Fruit fly (Drosophila melanogaster): ENCODE results near the gene CG1090.

Gene CG1090

DNA sequence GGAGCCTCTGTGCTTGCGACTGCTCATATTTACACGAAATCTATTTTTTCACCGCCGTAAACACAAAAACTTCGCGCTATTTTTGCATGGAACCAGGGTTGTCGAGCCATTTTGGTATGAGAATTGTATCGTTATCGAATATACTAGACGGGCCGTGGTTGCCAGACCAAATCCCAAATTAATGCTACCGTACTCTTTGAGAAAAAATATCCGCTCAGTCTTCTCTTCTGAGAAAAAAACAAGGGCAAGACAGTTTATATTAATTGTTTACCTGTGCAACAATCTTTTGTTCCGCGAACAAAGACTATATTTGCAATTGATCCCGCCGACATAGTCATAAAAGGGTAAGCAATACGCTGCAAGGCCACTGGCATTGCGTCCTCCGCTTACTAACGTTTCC, 22.1 kb upstream of the CG1090 start, which contains the start of the genes Skp2 and CG1103 (continued):
- no peak for TF ChIP-seq CG8089 (GFP tag; optimal IDR thresholded peaks at IDR 0.05)
- TF ChIP-seq CG10431 (GFP tag; optimal IDR thresholded peaks at IDR 0.05) = peak; percentile 73
- TF ChIP-seq CG3726 (GFP tag; IDR thresholded peaks at IDR 0.05) = no peak
- TF ChIP-seq ems (GFP tag; optimal IDR thresholded peaks at IDR 0.05) = no peak
- peak; percentile 16 for TF ChIP-seq dm (GFP tag; optimal IDR thresholded peaks at IDR 0.05)
- no peak for TF ChIP-seq cas (GFP tag; IDR thresholded peaks at IDR 0.05)
- no peak for TF ChIP-seq Nf-YA (GFP tag; IDR thresholded peaks at IDR 0.05)
- TF ChIP-seq CG11696 (GFP tag; IDR thresholded peaks at IDR 0.05) = no peak
- peak; percentile 76 for TF ChIP-seq Med (GFP tag)
- no peak for TF ChIP-seq TFAM (GFP tag; optimal IDR thresholded peaks at IDR 0.05)
- TF ChIP-seq ab (GFP tag; optimal IDR thresholded peaks at IDR 0.05) = no peak
- no peak for TF ChIP-seq Hmr (GFP tag; optimal IDR thresholded peaks at IDR 0.05)
- TF ChIP-seq CG14667 (GFP tag; IDR thresholded peaks at IDR 0.05) = no peak
- no peak for TF ChIP-seq lola (GFP tag; optimal IDR thresholded peaks at IDR 0.05)
- no peak for TF ChIP-seq ash1 (GFP tag; optimal IDR thresholded peaks at IDR 0.05)
- no peak for TF ChIP-seq CG3407 (GFP tag; optimal IDR thresholded peaks at IDR 0.05)
- peak; percentile 55; the same call in 2 of the 3 replicates for TF ChIP-seq CG11560 (tag; IDR thresholded peaks at IDR 0.05)
- peak; percentile 11 for TF ChIP-seq CG1233 (GFP tag; optimal IDR thresholded peaks at IDR 0.05)
- TF ChIP-seq CG13894 (tag; optimal IDR thresholded peaks at IDR 0.05) = no peak
- TF ChIP-seq CG17829 (tag; optimal IDR thresholded peaks at IDR 0.05) = peak; percentile 26
- TF ChIP-seq esg (GFP tag; conservative IDR thresholded peaks at IDR 0.05) = no peak
- TF ChIP-seq CG1603 (tag; optimal IDR thresholded peaks at IDR 0.05) = peak; percentile 74
- no peak for TF ChIP-seq ac (GFP tag; optimal IDR thresholded peaks at IDR 0.05)
- no peak for TF ChIP-seq tin (GFP tag; optimal IDR thresholded peaks at IDR 0.05)
- no peak for TF ChIP-seq zf30C (GFP tag; optimal IDR thresholded peaks at IDR 0.05)
- peak in 1 of 2 experiments; percentile 20 for TF ChIP-seq Pdp1 (GFP tag; optimal IDR thresholded peaks at IDR 0.05)
- TF ChIP-seq CG2116 (GFP tag; optimal IDR thresholded peaks at IDR 0.05) = peak; percentile 60
- peak; percentile 65 for TF ChIP-seq CG15514 (GFP tag; optimal IDR thresholded peaks at IDR 0.05)
- no peak for TF ChIP-seq CG3838 (GFP tag; optimal IDR thresholded peaks at IDR 0.05)
- TF ChIP-seq sug (tag; optimal IDR thresholded peaks at IDR 0.05) = no peak
- no peak for TF ChIP-seq Antp (GFP tag; optimal IDR thresholded peaks at IDR 0.05)
- TF ChIP-seq HLH3B (GFP tag; IDR thresholded peaks at IDR 0.05) = no peak
- no peak for TF ChIP-seq CG1647 (GFP tag; optimal IDR thresholded peaks at IDR 0.05)
- TF ChIP-seq CG13624 (GFP tag; optimal IDR thresholded peaks at IDR 0.05) = peak; percentile 9
- no peak for TF ChIP-seq stc (GFP tag; IDR thresholded peaks at IDR 0.05)
- no peak for TF ChIP-seq CG4404 (GFP tag; IDR thresholded peaks at IDR 0.05)
- TF ChIP-seq Mrtf (GFP tag; IDR thresholded peaks at IDR 0.05) = no peak
- 0 out of 3 replicates have a peak, but pooled peaks have one; percentile 46 for TF ChIP-seq mld (GFP tag; IDR thresholded peaks at IDR 0.05; ENCODE audit: partially characterized antibody)
- no peak for TF ChIP-seq Abd-B (GFP tag; optimal IDR thresholded peaks at IDR 0.05)
- TF ChIP-seq Trl (optimal IDR thresholded peaks at IDR 0.05) = peak in 1 of 2 experiments; percentile 38
- no peak for TF ChIP-seq Trl (GFP tag; optimal IDR thresholded peaks at IDR 0.05)
- no peak for TF ChIP-seq odd (GFP tag; optimal IDR thresholded peaks at IDR 0.05)
- no peak for TF ChIP-seq dysf (GFP tag; IDR thresholded peaks at IDR 0.05)
- no peak for TF ChIP-seq CG18011 (GFP tag; optimal IDR thresholded peaks at IDR 0.05)
- TF ChIP-seq sr (GFP tag; IDR thresholded peaks at IDR 0.05) = no peak
- no peak for TF ChIP-seq vnd (GFP tag; IDR thresholded peaks at IDR 0.05; ENCODE audit: partially characterized antibody)
- TF ChIP-seq danr (GFP tag; IDR thresholded peaks at IDR 0.05) = no peak
- no peak for TF ChIP-seq CG2889 (GFP tag; IDR thresholded peaks at IDR 0.05)
- TF ChIP-seq CG4424 (GFP tag; optimal IDR thresholded peaks at IDR 0.05) = no peak
- TF ChIP-seq NFAT (GFP tag; IDR thresholded peaks at IDR 0.05) = no peak
- no peak for TF ChIP-seq fd3F (GFP tag; optimal IDR thresholded peaks at IDR 0.05)
- no peak for TF ChIP-seq CG17612 (GFP tag; IDR thresholded peaks at IDR 0.05)

Data from whole organism, embryonic.